Fruit fly (Drosophila melanogaster) whole organism, embryonic: ENCODE measurements around the gene CG15282.
"Not testable (repeated sequence)": the region's sequence is repeated elsewhere in the genome, so short reads cannot be mapped to it uniquely, and the experiment has no call there.

Experiments used
- Bgb ChIP-seq: fragments of 200-800 bp; sonication (Bioruptor generic); IDR thresholded peaks from 2 replicates; pipeline ENCODE4 v1.3.6; 2022; ENCODE audit warnings: missing biosample characterization, missing genetic modification characterization; ENCODE audit not compliant: partially characterized antibody
- CG10462 ChIP-seq: fragments of 200-800 bp; sonication (Bioruptor generic); optimal IDR thresholded peaks from 2 replicates; lab custom pipeline; 2016; ENCODE audit warnings: missing biosample characterization, missing genetic modification characterization
- CG11247 ChIP-seq: fragments of 200-800 bp; sonication (Bioruptor generic); IDR thresholded peaks from 2 replicates; pipeline ENCODE4 v1.3.6; 2022; ENCODE audit warnings: missing biosample characterization, missing genetic modification characterization
- CG14965 ChIP-seq: fragments of 200-800 bp; sonication (Bioruptor generic); optimal IDR thresholded peaks from 2 replicates; lab custom pipeline; 2016; ENCODE audit warnings: missing biosample characterization, missing genetic modification characterization, borderline replicate concordance
- CG17802 ChIP-seq: fragments of 200-800 bp; sonication (Bioruptor generic); optimal IDR thresholded peaks from 2 replicates; lab custom pipeline; 2018; ENCODE audit warnings: missing biosample characterization, mild to moderate bottlenecking, missing genetic modification characterization, moderate library complexity
- CG17829 ChIP-seq: fragments of 200-800 bp; optimal IDR thresholded peaks from 2 replicates; lab custom pipeline; 2019; ENCODE audit warnings: missing biosample characterization, mild to moderate bottlenecking, missing genetic modification characterization, moderate library complexity
- CG18011 ChIP-seq: fragments of 200-800 bp; sonication (Bioruptor generic); optimal IDR thresholded peaks from 2 replicates; lab custom pipeline; 2017; ENCODE audit warnings: missing biosample characterization, missing genetic modification characterization, mild to moderate bottlenecking, moderate library complexity, missing genotype
- CG4328 ChIP-seq: fragments of 200-800 bp; sonication (Bioruptor generic); optimal IDR thresholded peaks from 3 replicates; lab custom pipeline; 2017; ENCODE audit warnings: missing biosample characterization, missing genetic modification reagents, missing genetic modification characterization
- CG6254 ChIP-seq: fragments of 200-800 bp; sonication (Bioruptor generic); optimal IDR thresholded peaks from 3 replicates; lab custom pipeline; 2017; ENCODE audit warnings: mild to moderate bottlenecking, missing biosample characterization, missing genetic modification reagents, missing genetic modification characterization
- CG8765 ChIP-seq: fragments of 200-800 bp; sonication (Bioruptor generic); IDR thresholded peaks from 2 replicates; pipeline ENCODE4 v1.3.6; 2022; ENCODE audit warnings: missing biosample characterization, missing genetic modification characterization
- CG9797 ChIP-seq: fragments of 200-800 bp; sonication (Bioruptor generic); optimal IDR thresholded peaks from 3 replicates; lab custom pipeline; 2018; ENCODE audit warnings: missing biosample characterization, mild to moderate bottlenecking, missing genetic modification characterization
- Dad ChIP-seq: fragments of 200-800 bp; sonication (Bioruptor generic); optimal IDR thresholded peaks from 3 replicates; lab custom pipeline; 2016; ENCODE audit warnings: missing biosample characterization, missing genetic modification characterization
- Dek ChIP-seq: fragments of 200-800 bp; sonication (Bioruptor generic); optimal IDR thresholded peaks from 3 replicates; lab custom pipeline; 2019; ENCODE audit warnings: missing biosample characterization, mild to moderate bottlenecking, missing genetic modification characterization, moderate library complexity
- E2f2 ChIP-seq: fragments of 200-800 bp; sonication (Bioruptor generic); IDR thresholded peaks from 2 replicates; pipeline ENCODE4 v1.3.6; 2022; ENCODE audit warnings: missing biosample characterization, missing genetic modification characterization
- Ets65A ChIP-seq: fragments of 200-800 bp; sonication (Bioruptor generic); peaks from one replicate; lab custom pipeline; 2016; ENCODE audit warnings: missing biosample characterization, missing genetic modification characterization
- HLH3B ChIP-seq: fragments of 200-800 bp; sonication (Bioruptor generic); IDR thresholded peaks from 2 replicates; pipeline ENCODE4 v1.3.6; 2022; ENCODE audit warnings: missing biosample characterization, missing genetic modification characterization
- HLH4C ChIP-seq: fragments of 200-800 bp; sonication (Bioruptor generic); IDR thresholded peaks from 3 replicates; pipeline ENCODE4 v1.3.6; 2022; ENCODE audit warnings: missing biosample characterization, missing genetic modification characterization; ENCODE audit not compliant: partially characterized antibody
- Hey ChIP-seq: fragments of 200-800 bp; sonication (Bioruptor generic); optimal IDR thresholded peaks from 3 replicates; lab custom pipeline; 2018; ENCODE audit warnings: missing biosample characterization, mild to moderate bottlenecking, missing genetic modification characterization
- HmgZ ChIP-seq: fragments of 200-800 bp; sonication (Bioruptor generic); optimal IDR thresholded peaks from 2 replicates; lab custom pipeline; 2018; ENCODE audit warnings: missing biosample characterization, mild to moderate bottlenecking, missing genetic modification characterization
- NC2α ChIP-seq: fragments of 200-800 bp; sonication (Bioruptor generic); optimal IDR thresholded peaks from 2 replicates; lab custom pipeline; 2016; ENCODE audit warnings: missing biosample characterization, missing genetic modification characterization
- az2 ChIP-seq: fragments of 200-800 bp; sonication (Bioruptor generic); optimal IDR thresholded peaks from 3 replicates; lab custom pipeline; 2016; ENCODE audit warnings: missing biosample characterization, missing genetic modification characterization
- bsh ChIP-seq, 2 experiments: fragments of 200-800 bp; sonication (Bioruptor generic); optimal IDR thresholded peaks; 2 replicates each; lab custom pipeline; 2017 to 2018; ENCODE audit warnings: mild to moderate bottlenecking in 2 of 2, missing biosample characterization in 2 of 2, missing genetic modification characterization in 2 of 2, moderate library complexity in 1 of 2
- cad ChIP-seq: fragments of >200 bp; optimal IDR thresholded peaks from 2 replicates; lab custom pipeline; 2017; ENCODE audit warnings: missing biosample characterization, missing genetic modification characterization
- fd102C ChIP-seq: fragments of 200-800 bp; sonication (Bioruptor generic); optimal IDR thresholded peaks from 2 replicates; lab custom pipeline; 2018; ENCODE audit warnings: missing biosample characterization, mild to moderate bottlenecking, missing genetic modification characterization, moderate library complexity
- lilli ChIP-seq: fragments of 200-800 bp; sonication (Bioruptor generic); optimal IDR thresholded peaks from 3 replicates; lab custom pipeline; 2016; ENCODE audit warnings: missing biosample characterization, missing genetic modification characterization
- luna ChIP-seq: fragments of 200-800 bp; sonication (Bioruptor generic); optimal IDR thresholded peaks from 2 replicates; lab custom pipeline; 2016; ENCODE audit warnings: missing biosample characterization, missing genetic modification characterization
- nerfin-1 ChIP-seq: fragments of 200-800 bp; sonication (Bioruptor generic); optimal IDR thresholded peaks from 3 replicates; lab custom pipeline; 2019; ENCODE audit warnings: missing biosample characterization, mild to moderate bottlenecking, missing genetic modification characterization, moderate library complexity
- org-1 ChIP-seq: fragments of 200-800 bp; sonication (Bioruptor generic); optimal IDR thresholded peaks from 2 replicates; lab custom pipeline; 2017; ENCODE audit warnings: missing biosample characterization, missing genetic modification characterization
- row ChIP-seq: fragments of 200-800 bp; sonication (Bioruptor generic); IDR thresholded peaks from 3 replicates; pipeline ENCODE4 v1.3.6; 2022; ENCODE audit warnings: missing biosample characterization, missing genetic modification characterization
- tup ChIP-seq: fragments of 200-800 bp; sonication (Bioruptor generic); optimal IDR thresholded peaks from 2 replicates; lab custom pipeline; 2016; ENCODE audit warnings: missing biosample characterization, mild to moderate bottlenecking, missing genetic modification characterization, moderate library complexity
- zf30C ChIP-seq: fragments of 200-800 bp; sonication (Bioruptor generic); optimal IDR thresholded peaks from 3 replicates; lab custom pipeline; 2018; ENCODE audit warnings: missing biosample characterization, mild to moderate bottlenecking, missing genetic modification characterization

The CG15282 gene

dm6 chr2L:14730077-14730476 is 17.8 kb downstream of the CG15282 start, which contains the start of gene CG42685:
Gene CG42685 (minus strand): TSS chr2L:14730177.
- TF ChIP-seq CG18011 (GFP tag; lab: Kevin White, UChicago) (no peak), CG17829 (tag; lab: Kevin White, UChicago) (no peak), Dad (GFP tag; lab: Kevin White, UChicago) (no peak), CG4328 (no peak), Bgb (GFP tag; lab: Robert Waterston, UW) (no peak), CG11247 (GFP tag; lab: Robert Waterston, UW) (no peak), CG10462 (GFP tag; lab: Kevin White, UChicago) (no peak), luna (GFP tag; lab: Kevin White, UChicago) (no peak), E2f2 (no peak), row (GFP tag; lab: Robert Waterston, UW) (no peak), HmgZ (tag; lab: Kevin White, UChicago) (no peak)

- not testable (repeated sequence) for TF ChIP-seq nerfin-1; az2; HLH3B (GFP tag; lab: Robert Waterston, UW)
These were observed 23.3 kb downstream of the CG15282 start, which contains the start of gene CG31835 for dm6 chr2L:14735543-14735942. Gene CG31835 (plus strand): TSS chr2L:14735843.

- TF ChIP-seq Dad (GFP tag; lab: Kevin White, UChicago); CG17802 (tag; lab: Kevin White, UChicago); Dek (tag; lab: Kevin White, UChicago): not testable (repeated sequence)
These were observed 25.4 kb downstream of the CG15282 start, which contains the start of gene CG31775 for dm6 chr2L:14737669-14738068. Gene CG31775 (minus strand): TSS chr2L:14737769.

- TF ChIP-seq zf30C, CG9797, tup (GFP tag; lab: Kevin White, UChicago): not testable (repeated sequence)
These were observed 27.3 kb downstream of the CG15282 start, which contains the start of gene CG42585 for dm6 chr2L:14739614-14740013. Gene CG42585 (plus strand): TSS chr2L:14739914.

dm6 chr2L:14741740-14742139 is 29.5 kb downstream of the CG15282 start, which contains the start of gene CG42586:
Gene CG42586 (minus strand): TSS chr2L:14741840.
- TF ChIP-seq HLH4C (GFP tag; lab: Robert Waterston, UW); bsh (GFP tag; optimal IDR thresholded peaks at IDR 0.05; lab: Kevin White, UChicago); NC2α (GFP tag; lab: Kevin White, UChicago): not testable (repeated sequence)

dm6 chr2L:14742893-14743292 is 30.6 kb downstream of the CG15282 start, which contains the start of gene CG34166:
Gene CG34166 (plus strand): TSS chr2L:14743193.
- not testable (repeated sequence) for TF ChIP-seq CG8765; fd102C; Hey (tag; lab: Kevin White, UChicago)

- TF ChIP-seq CG14965 (GFP tag; lab: Kevin White, UChicago) (no peak), lilli (GFP tag; lab: Kevin White, UChicago) (peak; percentile 32), org-1 (GFP tag; lab: Kevin White, UChicago) (no peak), cad (GFP tag; lab: Kevin White, UChicago) (peak; percentile 20), CG6254 (peak; percentile 63), Ets65A (peak; percentile 8)
- TF ChIP-seq, all 482 proteins: peak for 4
These were observed 31.1 kb downstream of the CG15282 start for dm6 chr2L:14743337-14743736.
